Worm (Caenorhabditis elegans) whole organism, L3 larva: ENCODE data around the gene lurp-2.

Experiments used
- R02D3.7 ChIP-seq: fragments of 150-350 bp; optimal IDR thresholded peaks from 2 replicates; lab custom pipeline; 2014; ENCODE audit warnings: missing biosample characterization, missing genetic modification characterization
- ZK546.5 ChIP-seq: sonication (generic microtip); optimal IDR thresholded peaks from 2 replicates; lab custom pipeline; 2017; ENCODE audit warnings: missing biosample characterization, missing genetic modification characterization
- ceh-16 ChIP-seq: sonication (generic microtip); optimal IDR thresholded peaks from 2 replicates; lab custom pipeline; 2017; ENCODE audit warnings: missing biosample characterization, missing genetic modification characterization
- ceh-28 ChIP-seq: fragments of 150-350 bp; optimal IDR thresholded peaks from 2 replicates; lab custom pipeline; 2014; ENCODE audit warnings: missing biosample characterization, missing genetic modification reagents, missing genetic modification characterization
- ceh-82 ChIP-seq: fragments of 150-350 bp; optimal IDR thresholded peaks from 2 replicates; lab custom pipeline; 2014; ENCODE audit warnings: missing biosample characterization, missing genetic modification characterization
- ceh-9 ChIP-seq: sonication (generic microtip); optimal IDR thresholded peaks from 2 replicates; lab custom pipeline; 2018; ENCODE audit warnings: missing biosample characterization, missing genetic modification characterization
- daf-12 ChIP-seq: fragments of 150-350 bp; optimal IDR thresholded peaks from 2 replicates; lab custom pipeline; 2014; ENCODE audit warnings: missing biosample characterization, missing genetic modification reagents, missing genetic modification characterization
- egl-5 ChIP-seq: fragments of 150-350 bp; optimal IDR thresholded peaks from 2 replicates; lab custom pipeline; 2017; ENCODE audit warnings: missing biosample characterization, missing genetic modification reagents, missing genetic modification characterization, inconsistent platforms
- elt-1 ChIP-seq: fragments of 150-350 bp; optimal IDR thresholded peaks from 2 replicates; lab custom pipeline; 2014; ENCODE audit warnings: missing biosample characterization, missing genetic modification characterization
- elt-2 ChIP-seq: sonication (generic microtip); optimal IDR thresholded peaks from 2 replicates; lab custom pipeline; 2016; ENCODE audit warnings: missing genetic modification reagents, mild to moderate bottlenecking, missing genetic modification characterization, missing compliant biosample characterization
- elt-3 ChIP-seq, 3 experiments: fragments of 150-350 bp in 1 of 3; sonication (generic microtip) in 2 of 3; optimal IDR thresholded peaks; 2 replicates in 2 of 3; 4 replicates in 1 of 3; lab custom pipeline; 2014 to 2017; ENCODE audit warnings: missing biosample characterization in 3 of 3, missing genetic modification characterization in 3 of 3
- eor-1 ChIP-seq, 2 experiments: fragments of 150-350 bp; optimal IDR thresholded peaks; 2 replicates each; lab custom pipeline; 2014 to 2018; ENCODE audit warnings: missing biosample characterization in 2 of 2, missing genetic modification characterization in 2 of 2
- fkh-10 ChIP-seq: sonication (generic microtip); optimal IDR thresholded peaks from 2 replicates; lab custom pipeline; 2017; ENCODE audit warnings: missing biosample characterization, missing genetic modification reagents, missing genetic modification characterization
- fkh-2 ChIP-seq: fragments of 150-350 bp; optimal IDR thresholded peaks from 2 replicates; lab custom pipeline; 2014; ENCODE audit warnings: missing biosample characterization, missing genetic modification reagents, missing genetic modification characterization
- fos-1 ChIP-seq: fragments of 150-350 bp; optimal IDR thresholded peaks from 2 replicates; lab custom pipeline; 2014; ENCODE audit warnings: missing biosample characterization, missing genetic modification characterization
- hmg-11 ChIP-seq: sonication (generic microtip); optimal IDR thresholded peaks from 2 replicates; lab custom pipeline; 2016; ENCODE audit warnings: missing genetic modification characterization, missing compliant biosample characterization
- jun-1 ChIP-seq: fragments of 150-350 bp; optimal IDR thresholded peaks from 2 replicates; lab custom pipeline; 2014; ENCODE audit warnings: missing biosample characterization, missing genetic modification reagents, missing genetic modification characterization
- lin-15B ChIP-seq: fragments of 150-350 bp; optimal IDR thresholded peaks from 2 replicates; lab custom pipeline; 2014; ENCODE audit warnings: missing biosample characterization, missing genetic modification characterization
- lin-39 ChIP-seq: fragments of 150-350 bp; optimal IDR thresholded peaks from 2 replicates; lab custom pipeline; 2018; ENCODE audit warnings: missing biosample characterization, missing genetic modification reagents, missing genetic modification characterization
- lsy-12 ChIP-seq: sonication (generic microtip); optimal IDR thresholded peaks from 2 replicates; lab custom pipeline; 2016; ENCODE audit warnings: mild to moderate bottlenecking, missing genetic modification characterization, missing compliant biosample characterization
- mdl-1 ChIP-seq: fragments of 150-350 bp; optimal IDR thresholded peaks from 2 replicates; lab custom pipeline; 2014; ENCODE audit warnings: missing biosample characterization, missing genetic modification characterization
- mml-1 ChIP-seq: fragments of 150-350 bp; sonication (generic microtip); optimal IDR thresholded peaks from 3 replicates; lab custom pipeline; 2014; ENCODE audit warnings: missing biosample characterization, missing genetic modification characterization
- nfya-1 ChIP-seq: sonication (generic microtip); optimal IDR thresholded peaks from 2 replicates; lab custom pipeline; 2017; ENCODE audit warnings: missing genetic modification characterization, mild to moderate bottlenecking, missing compliant biosample characterization, antibody characterized with exemption, moderate library complexity; ENCODE audit not compliant: insufficient read depth
- nhr-11 ChIP-seq: fragments of 150-350 bp; optimal IDR thresholded peaks from 2 replicates; lab custom pipeline; 2014; ENCODE audit warnings: missing biosample characterization, missing genetic modification characterization
- nhr-23 ChIP-seq: fragments of 150-350 bp; optimal IDR thresholded peaks from 2 replicates; lab custom pipeline; 2014; ENCODE audit warnings: missing biosample characterization, missing genetic modification reagents, missing genetic modification characterization
- nhr-237 ChIP-seq: fragments of 150-350 bp; optimal IDR thresholded peaks from 2 replicates; lab custom pipeline; 2014; ENCODE audit warnings: missing biosample characterization, missing genetic modification characterization
- nhr-25 ChIP-seq: sonication (generic microtip); optimal IDR thresholded peaks from 2 replicates; lab custom pipeline; 2017; ENCODE audit warnings: missing biosample characterization, missing genetic modification characterization
- nhr-28 ChIP-seq: fragments of 150-350 bp; optimal IDR thresholded peaks from 2 replicates; lab custom pipeline; 2014; ENCODE audit warnings: missing biosample characterization, missing genetic modification characterization
- nhr-43 ChIP-seq: sonication (generic microtip); optimal IDR thresholded peaks from 2 replicates; lab custom pipeline; 2016; ENCODE audit warnings: mild to moderate bottlenecking, missing genetic modification characterization, missing compliant biosample characterization; ENCODE audit not compliant: poor library complexity, severe bottlenecking
- nhr-67 ChIP-seq: fragments of 150-350 bp; optimal IDR thresholded peaks from 2 replicates; lab custom pipeline; 2014; ENCODE audit warnings: missing biosample characterization, missing genetic modification characterization
- nhr-76 ChIP-seq: fragments of 150-350 bp; sonication (generic microtip); optimal IDR thresholded peaks from 5 replicates; lab custom pipeline; 2014; ENCODE audit warnings: missing biosample characterization, missing genetic modification characterization
- nhr-77 ChIP-seq: fragments of 150-350 bp; optimal IDR thresholded peaks from 2 replicates; lab custom pipeline; 2014; ENCODE audit warnings: missing biosample characterization, missing genetic modification characterization
- pha-4 ChIP-seq: fragments of 150-350 bp; optimal IDR thresholded peaks from 2 replicates; lab custom pipeline; 2014; ENCODE audit warnings: missing biosample characterization, missing genetic modification reagents, missing genetic modification characterization
- pqm-1 ChIP-seq: fragments of 150-350 bp; optimal IDR thresholded peaks from 2 replicates; lab custom pipeline; 2017; ENCODE audit warnings: missing biosample characterization, missing genetic modification characterization, inconsistent platforms
- sea-2 ChIP-seq: fragments of 150-350 bp; sonication (generic microtip); optimal IDR thresholded peaks from 4 replicates; lab custom pipeline; 2014; ENCODE audit warnings: missing biosample characterization, missing genetic modification reagents, missing genetic modification characterization
- skn-1 ChIP-seq: fragments of 150-350 bp; optimal IDR thresholded peaks from 2 replicates; lab custom pipeline; 2014; ENCODE audit warnings: missing biosample characterization, missing genetic modification characterization
- snpc-4 ChIP-seq: fragments of 150-350 bp; optimal IDR thresholded peaks from 2 replicates; lab custom pipeline; 2014; ENCODE audit warnings: missing biosample characterization, missing genetic modification characterization
- unc-39 ChIP-seq: sonication (generic microtip); optimal IDR thresholded peaks from 4 replicates; lab custom pipeline; 2017; ENCODE audit warnings: missing biosample characterization, missing genetic modification characterization
- unc-62 ChIP-seq: fragments of 150-350 bp; sonication (generic microtip); optimal IDR thresholded peaks from 4 replicates; lab custom pipeline; 2014; ENCODE audit warnings: missing biosample characterization, missing genetic modification reagents, missing genetic modification characterization
- zag-1 ChIP-seq: fragments of 150-350 bp; optimal IDR thresholded peaks from 2 replicates; lab custom pipeline; 2014; ENCODE audit warnings: missing biosample characterization, missing genetic modification characterization
- ztf-11 ChIP-seq: fragments of 150-350 bp; optimal IDR thresholded peaks from 2 replicates; lab custom pipeline; 2014; ENCODE audit warnings: missing biosample characterization, missing genetic modification characterization
- ztf-4 ChIP-seq: fragments of 150-350 bp; optimal IDR thresholded peaks from 2 replicates; lab custom pipeline; 2014; ENCODE audit warnings: missing biosample characterization, missing genetic modification characterization

Gene lurp-2

ce11 chrV:13455448-13455847, 2.0 kb downstream of the lurp-2 start, which contains the start of gene lurp-3:
Gene lurp-3, plus strand, starts transcription at chrV:13455748.
- TF ChIP-seq ceh-9 (no peak), nhr-43 (no peak), nhr-23 (no peak), nhr-77 (tag; lab: Kevin White, UChicago) (no peak), nhr-237 (tag; lab: Kevin White, UChicago) (no peak), pha-4 (no peak), R02D3.7 (tag; lab: Kevin White, UChicago) (no peak), fkh-2 (tag; lab: Kevin White, UChicago) (no peak), elt-2 (tag; lab: Kevin White, UChicago) (no peak), snpc-4 (tag; lab: Kevin White, UChicago) (no peak), mdl-1 (tag; lab: Kevin White, UChicago) (no peak), nhr-28 (tag; lab: Kevin White, UChicago) (no peak), eor-1 (tag; optimal IDR thresholded peaks at IDR 0.05; lab: Kevin White, UChicago) (no peak), ZK546.5 (no peak), unc-62 (no peak), ztf-11 (tag; lab: Kevin White, UChicago) (no peak)

DNA sequence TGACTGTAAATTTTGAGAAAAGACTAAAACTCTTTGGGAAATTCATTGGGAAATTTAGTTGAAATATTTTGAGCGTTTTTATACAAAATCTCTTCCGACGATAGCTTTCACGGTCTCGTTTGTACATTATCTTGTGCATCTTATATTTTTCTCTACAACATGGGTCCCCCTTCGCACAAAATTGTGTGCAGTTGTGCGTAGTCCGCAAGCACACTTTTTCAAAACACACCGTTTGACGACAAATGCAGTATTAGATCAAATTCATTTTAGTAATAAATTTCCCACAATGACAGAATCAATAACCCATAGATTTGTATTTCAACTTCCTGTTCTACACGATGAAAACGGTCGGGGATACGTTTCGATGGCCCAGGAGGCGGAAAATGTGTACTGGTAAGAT, 4.4 kb downstream of the lurp-2 start, which contains the start of gene F25H9.2:
F25H9.2 (plus strand) TSS at position 226 of the 400 bp plus-strand sequence.
- TF ChIP-seq mml-1 (tag; lab: Kevin White, UChicago) = no peak
- no peak for TF ChIP-seq daf-12 (tag; lab: Kevin White, UChicago)
- TF ChIP-seq elt-2 (tag; lab: Kevin White, UChicago) = peak; percentile 5
- TF ChIP-seq lin-15B (tag; lab: Kevin White, UChicago) = peak; percentile 20
- no peak for TF ChIP-seq R02D3.7 (tag; lab: Kevin White, UChicago)
- TF ChIP-seq hmg-11 (tag; lab: Kevin White, UChicago) = peak; percentile 39
- TF ChIP-seq lin-39 (tag; lab: Kevin White, UChicago) = no peak
- TF ChIP-seq, all 47 proteins: peak for 3

- peak; percentile 27 for TF ChIP-seq pha-4
- no peak for TF ChIP-seq ztf-4
- TF ChIP-seq elt-2 (tag; lab: Kevin White, UChicago) = peak; percentile 1
- TF ChIP-seq unc-62 = no peak
- TF ChIP-seq lin-15B (tag; lab: Kevin White, UChicago) = peak; percentile 12
These were observed 5.9 kb downstream of the lurp-2 start, which contains the start of gene bath-39 for ce11 chrV:13459323-13459722. Gene bath-39, plus strand, starts transcription at chrV:13459459.

ce11 chrV:13462974-13463373, 9.5 kb downstream of the lurp-2 start, which contains the start of gene frm-10:
Gene frm-10, plus strand, starts transcription at chrV:13463207.
- TF ChIP-seq ceh-9 (no peak), nhr-43 (peak; percentile 12), unc-39 (no peak), ceh-28 (tag; lab: Kevin White, UChicago) (peak; percentile 68), zag-1 (tag; lab: Kevin White, UChicago) (no peak), hmg-11 (tag; lab: Kevin White, UChicago) (peak; percentile 90), nhr-77 (tag; lab: Kevin White, UChicago) (no peak), nhr-67 (tag; lab: Kevin White, UChicago) (no peak), jun-1 (tag; lab: Kevin White, UChicago) (peak; percentile 28), nhr-237 (tag; lab: Kevin White, UChicago) (no peak), snpc-4 (tag; lab: Kevin White, UChicago) (peak; percentile 51), mml-1 (tag; lab: Kevin White, UChicago) (no peak), skn-1 (tag; lab: Kevin White, UChicago) (peak; percentile 28), nhr-25 (tag; lab: Kevin White, UChicago) (peak; percentile 36), unc-62 (no peak), nfya-1 (tag; lab: Kevin White, UChicago) (peak; percentile 67), ZK546.5 (no peak), lin-15B (tag; lab: Kevin White, UChicago) (peak; percentile 53), ceh-82 (tag; lab: Kevin White, UChicago) (no peak), lin-39 (tag; lab: Kevin White, UChicago) (peak; percentile 45), pha-4 (peak; percentile 87), elt-2 (tag; lab: Kevin White, UChicago) (peak; percentile 89), nhr-23 (peak; percentile 53), ceh-16 (tag; lab: Kevin White, UChicago) (no peak), nhr-76 (tag; lab: Kevin White, UChicago) (no peak), fkh-2 (tag; lab: Kevin White, UChicago) (no peak), elt-3 (tag; optimal IDR thresholded peaks at IDR 0.05; lab: Kevin White, UChicago) (no peak), egl-5 (tag; lab: Kevin White, UChicago) (no peak), fos-1 (no peak), daf-12 (tag; lab: Kevin White, UChicago) (no peak), pqm-1 (peak; percentile 100), fkh-10 (no peak), ztf-4 (no peak), R02D3.7 (tag; lab: Kevin White, UChicago) (no peak), sea-2 (GFP tag; lab: Kevin White, UChicago) (no peak), nhr-11 (tag; lab: Kevin White, UChicago) (peak; percentile 31), lsy-12 (tag; lab: Kevin White, UChicago) (peak; percentile 9), elt-1 (tag; lab: Kevin White, UChicago) (no peak)
